Fruit fly (Drosophila melanogaster): ENCODE measurements around the gene zfh1.

Gene zfh1

DNA sequence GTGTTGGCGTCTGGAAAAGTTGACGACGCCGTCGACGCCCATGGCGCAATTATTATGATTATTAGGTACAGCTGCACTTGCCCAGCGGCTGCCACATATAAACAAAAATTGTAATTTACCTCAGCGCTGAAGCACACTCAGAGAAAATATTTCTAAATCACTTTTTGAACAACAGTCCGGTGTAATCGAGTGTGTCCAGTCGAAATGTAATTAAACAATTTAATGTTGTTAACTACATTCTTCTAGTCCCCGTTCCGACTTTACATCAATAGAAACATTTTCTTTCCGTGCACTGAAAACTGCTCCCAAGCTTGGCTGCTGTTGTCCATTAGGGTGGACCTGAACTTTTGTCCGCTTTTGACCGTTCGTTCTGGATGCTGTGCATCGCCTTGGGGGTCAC lies 36.7 kb upstream of the zfh1 start (continued):
- TF ChIP-seq lmd (GFP tag; IDR thresholded peaks at IDR 0.05) (peak; percentile 22; the same call in 1 of the 2 replicates), zen2 (GFP tag; IDR thresholded peaks at IDR 0.05; ENCODE audit: partially characterized antibody) (no peak), prd (optimal IDR thresholded peaks at IDR 0.05) (no peak), prd (GFP tag; IDR thresholded peaks at IDR 0.05) (peak; percentile 59; the same call in 2 of the 3 replicates), seq (GFP tag; IDR thresholded peaks at IDR 0.05) (no peak), CG14441 (GFP tag; IDR thresholded peaks at IDR 0.05) (peak; percentile 48; the same call in 1 of the 2 replicates), chif (GFP tag; optimal IDR thresholded peaks at IDR 0.05) (peak in 1 of 2 experiments; percentile 38), usp (GFP tag; optimal IDR thresholded peaks at IDR 0.05) (no peak), CHES-1-like (GFP tag; optimal IDR thresholded peaks at IDR 0.05) (no peak), slou (GFP tag; optimal IDR thresholded peaks at IDR 0.05) (no peak), dmrt11E (tag; optimal IDR thresholded peaks at IDR 0.05) (peak; percentile 5), tin (GFP tag; optimal IDR thresholded peaks at IDR 0.05) (no peak), disco-r (GFP tag; optimal IDR thresholded peaks at IDR 0.05) (no peak), gem (tag; optimal IDR thresholded peaks at IDR 0.05) (peak; percentile 35), CG2678 (tag; optimal IDR thresholded peaks at IDR 0.05) (peak; percentile 21)

DNA sequence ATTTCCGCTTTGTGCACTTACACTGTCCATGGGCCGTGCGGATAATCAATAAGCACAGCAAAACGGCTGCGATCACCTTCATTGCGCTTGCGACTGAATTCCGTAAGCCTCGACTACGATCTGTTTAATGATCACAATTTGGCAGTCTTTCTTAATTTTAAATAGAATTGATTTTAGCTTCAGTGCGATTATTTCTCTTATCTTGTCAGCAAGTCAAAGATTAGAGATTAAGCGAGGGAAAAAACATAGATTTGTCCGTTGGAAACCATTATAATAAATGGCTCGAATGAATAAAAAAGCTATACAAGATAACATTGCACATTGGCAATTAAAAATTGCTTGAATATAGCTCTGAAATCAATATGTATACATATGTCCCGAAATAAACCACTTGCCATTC lies 34.7 kb upstream of the zfh1 start, which contains the start of gene CG11313:
CG11313 (minus strand) TSS at position 101 of the 400 bp plus-strand sequence.
- TF ChIP-seq Sry-β (GFP tag; optimal IDR thresholded peaks at IDR 0.05) (no peak), Trl (optimal IDR thresholded peaks at IDR 0.05) (no peak), Trl (GFP tag; optimal IDR thresholded peaks at IDR 0.05) (no peak), CG10543 (GFP tag; optimal IDR thresholded peaks at IDR 0.05) (no peak), ab (GFP tag; optimal IDR thresholded peaks at IDR 0.05) (no peak), Stat92E (GFP tag; optimal IDR thresholded peaks at IDR 0.05) (no peak), grau (tag; optimal IDR thresholded peaks at IDR 0.05) (no peak), Sin3A (optimal IDR thresholded peaks at IDR 0.05) (no peak), ro (GFP tag; IDR thresholded peaks at IDR 0.05) (no peak), CG8924 (tag; optimal IDR thresholded peaks at IDR 0.05) (no peak), Rx (GFP tag; IDR thresholded peaks at IDR 0.05) (no peak)

DNA sequence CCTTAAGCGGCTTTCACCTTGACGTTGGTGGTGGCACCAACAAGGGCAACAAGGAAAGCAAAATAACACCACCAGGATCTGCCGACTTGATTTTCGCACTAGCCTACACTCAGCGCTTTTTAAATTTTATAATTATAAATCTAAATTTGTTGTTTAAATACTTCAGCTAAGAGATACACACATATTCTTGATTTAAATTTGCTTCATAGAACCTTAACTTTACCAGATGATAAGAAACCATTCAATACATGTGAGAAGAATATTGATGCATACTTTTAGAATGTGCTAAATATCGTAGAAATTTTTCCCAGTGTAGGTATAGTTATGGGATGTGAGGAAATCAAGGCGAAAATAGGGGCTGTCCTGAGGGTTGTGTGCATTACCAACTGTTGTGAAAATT lies 32.6 kb upstream of the zfh1 start:
- TF ChIP-seq CG9817 (tag; optimal IDR thresholded peaks at IDR 0.05) = no peak
- TF ChIP-seq BtbVII (GFP tag; optimal IDR thresholded peaks at IDR 0.05) = no peak
- no peak for TF ChIP-seq Rx (GFP tag; IDR thresholded peaks at IDR 0.05)
- no peak for TF ChIP-seq ssp (GFP tag; IDR thresholded peaks at IDR 0.05)
- no peak for TF ChIP-seq scrt (GFP tag; optimal IDR thresholded peaks at IDR 0.05)
- peak; percentile 42 for TF ChIP-seq CG2678 (tag; optimal IDR thresholded peaks at IDR 0.05)
- TF ChIP-seq btn (GFP tag; optimal IDR thresholded peaks at IDR 0.05) = no peak
- peak; percentile 18 for TF ChIP-seq lab (GFP tag; optimal IDR thresholded peaks at IDR 0.05)
- no peak for TF ChIP-seq odd (GFP tag; optimal IDR thresholded peaks at IDR 0.05)
- no peak for TF ChIP-seq wek (GFP tag; optimal IDR thresholded peaks at IDR 0.05)
- no peak for TF ChIP-seq Scr (GFP tag; IDR thresholded peaks at IDR 0.05; ENCODE audit: partially characterized antibody)
- no peak for TF ChIP-seq Asciz (GFP tag; optimal IDR thresholded peaks at IDR 0.05)
- peak; percentile 61 for TF ChIP-seq Blimp-1 (GFP tag; optimal IDR thresholded peaks at IDR 0.05)
- peak; percentile 10 for TF ChIP-seq CoRest (tag; optimal IDR thresholded peaks at IDR 0.05)
- no peak for TF ChIP-seq CG12769 (tag; optimal IDR thresholded peaks at IDR 0.05)
- no peak for TF ChIP-seq CG9215 (GFP tag; IDR thresholded peaks at IDR 0.05)
- TF ChIP-seq CG3847 (GFP tag; IDR thresholded peaks at IDR 0.05) = no peak
- no peak for TF ChIP-seq dimm (GFP tag; IDR thresholded peaks at IDR 0.05)
- peak; percentile 39 for TF ChIP-seq CG7556 (GFP tag; optimal IDR thresholded peaks at IDR 0.05)
- no peak for TF ChIP-seq luna (GFP tag; optimal IDR thresholded peaks at IDR 0.05)
- no peak for TF ChIP-seq CG16863 (GFP tag; optimal IDR thresholded peaks at IDR 0.05)
- no peak for TF ChIP-seq dm (GFP tag; optimal IDR thresholded peaks at IDR 0.05)
- no peak for TF ChIP-seq CG14667 (GFP tag; IDR thresholded peaks at IDR 0.05)
- no peak for TF ChIP-seq ems (GFP tag; optimal IDR thresholded peaks at IDR 0.05)
- TF ChIP-seq D (optimal IDR thresholded peaks at IDR 0.05) = no peak
- TF ChIP-seq D (GFP tag; optimal IDR thresholded peaks at IDR 0.05) = peak; percentile 4
- TF ChIP-seq al (GFP tag; IDR thresholded peaks at IDR 0.05) = no peak
